Worm (Caenorhabditis elegans): Measurements from ENCODE around the gene srw-17.
"Not testable (repeated sequence)": the region's sequence is repeated elsewhere in the genome, so short reads cannot be mapped to it uniquely, and the experiment has no call there.

srw-17 gene

DNA sequence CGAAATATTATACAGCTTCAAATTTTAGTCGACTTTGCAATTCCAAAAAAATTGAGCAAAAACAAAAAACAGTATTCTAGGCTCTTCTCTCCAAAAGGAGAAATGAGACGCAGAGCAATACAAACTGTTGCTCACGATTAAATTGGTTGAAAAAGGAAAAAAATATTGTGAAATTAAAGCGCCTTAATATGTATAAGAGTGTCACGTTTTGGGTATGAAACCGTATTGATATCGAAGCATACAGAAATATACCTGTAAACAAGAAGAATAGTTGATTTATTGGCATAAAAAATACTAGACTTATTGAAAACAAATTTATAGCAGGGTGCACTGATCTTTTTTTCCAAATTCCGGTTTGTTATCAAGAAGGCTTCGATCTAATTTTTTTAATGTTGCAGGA lies 11.0 kb downstream of the srw-17 start, which contains the start of gene M01B2.13:
Gene M01B2.13 (minus strand): TSS at position 101 of the 400 bp plus-strand sequence.
- TF ChIP-seq nhr-42 (GFP tag; IDR thresholded peaks at IDR 0.05) (no peak), Y105C5A.15 (GFP tag; IDR thresholded peaks at IDR 0.05) (no peak), zip-11 (GFP tag; IDR thresholded peaks at IDR 0.05) (no peak), ZK546.5 (tag; optimal IDR thresholded peaks at IDR 0.05) (no peak), nhr-237 (tag; optimal IDR thresholded peaks at IDR 0.05) (no peak), zag-1 (tag; optimal IDR thresholded peaks at IDR 0.05) (no peak), mep-1 (tag; optimal IDR thresholded peaks at IDR 0.05) (no peak)

DNA sequence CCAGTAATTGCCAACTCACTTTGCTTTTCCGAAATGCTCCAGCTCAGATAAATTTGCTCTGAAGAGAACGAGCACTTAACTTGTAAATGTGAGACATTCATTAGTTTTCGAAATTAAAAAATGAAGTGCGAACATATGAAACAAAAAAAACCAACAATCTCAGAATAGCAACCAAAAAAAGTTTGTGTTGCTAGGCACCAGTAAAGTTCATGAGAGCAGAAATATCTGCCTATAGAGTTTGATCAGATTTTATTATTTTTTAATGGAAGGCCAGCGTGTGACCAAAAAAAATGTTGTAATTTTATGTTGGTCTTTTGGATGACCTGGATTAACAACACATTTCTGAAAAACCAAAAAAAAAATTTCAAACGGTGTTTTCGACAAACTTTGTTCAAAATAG lies 12.7 kb downstream of the srw-17 start, which contains the start of gene M01B2.12:
Gene M01B2.12 (minus strand): TSS at position 101 of the 400 bp plus-strand sequence.
- no peak for TF ChIP-seq dve-1 (tag; optimal IDR thresholded peaks at IDR 0.05; ENCODE audit: insufficient read depth)
- no peak for TF ChIP-seq T26A8.4 (GFP tag; IDR thresholded peaks at IDR 0.05)
- no peak for TF ChIP-seq tag-97 (GFP tag; IDR thresholded peaks at IDR 0.05)
- TF ChIP-seq dmd-9 (GFP tag; IDR thresholded peaks at IDR 0.05), result no peak
- no peak for TF ChIP-seq hif-1 (tag; optimal IDR thresholded peaks at IDR 0.05)
- TF ChIP-seq madf-5 (GFP tag; IDR thresholded peaks at IDR 0.05), result no peak
- no peak for TF ChIP-seq php-3 (GFP tag; IDR thresholded peaks at IDR 0.05)
- no peak for TF ChIP-seq mdt-29 (GFP tag; IDR thresholded peaks at IDR 0.05)
- TF ChIP-seq lin-29 (GFP tag; IDR thresholded peaks at IDR 0.05), result no peak
- no peak for TF ChIP-seq nhr-77 (tag; optimal IDR thresholded peaks at IDR 0.05)
- TF ChIP-seq dpl-1 (GFP tag; optimal IDR thresholded peaks at IDR 0.05), result no peak
- TF ChIP-seq dmd-6 (GFP tag; IDR thresholded peaks at IDR 0.05), result no peak
- no peak for TF ChIP-seq F10B5.3 (tag; optimal IDR thresholded peaks at IDR 0.05)
- TF ChIP-seq pqm-1 (tag; optimal IDR thresholded peaks at IDR 0.05), result no peak
- TF ChIP-seq cey-2 (tag; optimal IDR thresholded peaks at IDR 0.05; ENCODE audit: borderline replicate concordance, insufficient read depth), result no peak
- no peak for TF ChIP-seq dmd-8 (GFP tag; IDR thresholded peaks at IDR 0.05)
- no peak for TF ChIP-seq daf-12 (tag; optimal IDR thresholded peaks at IDR 0.05)
- TF ChIP-seq ceh-82 (tag; optimal IDR thresholded peaks at IDR 0.05), result no peak
- TF ChIP-seq rbr-2 (tag; optimal IDR thresholded peaks at IDR 0.05), result no peak

DNA sequence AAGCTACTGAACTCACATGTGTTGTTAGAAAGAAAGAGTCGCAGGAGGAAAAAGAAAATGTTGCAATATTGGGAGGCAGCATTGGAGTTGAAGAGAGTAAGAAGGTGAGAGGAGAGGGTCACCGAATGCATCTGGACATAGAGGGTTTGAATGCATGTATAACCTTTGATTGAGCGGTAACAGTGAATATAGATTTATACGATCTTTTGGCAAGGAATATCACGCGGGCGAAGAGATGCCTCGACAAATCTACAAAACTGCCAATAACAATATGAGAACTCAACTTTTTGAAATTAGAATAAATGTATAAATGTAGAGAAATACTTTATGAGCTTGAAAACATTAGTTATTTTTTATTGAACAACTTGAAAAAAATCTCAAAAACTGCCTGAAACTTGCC lies 14.5 kb downstream of the srw-17 start, which contains the start of gene M01B2.10:
Gene M01B2.10 (minus strand): TSS at position 101 of the 400 bp plus-strand sequence.
- not testable (repeated sequence) for TF ChIP-seq zfp-3 (GFP tag; conservative IDR thresholded peaks at IDR 0.05); rbr-2 (tag; optimal IDR thresholded peaks at IDR 0.05); tra-1 (GFP tag; IDR thresholded peaks at IDR 0.05)

DNA sequence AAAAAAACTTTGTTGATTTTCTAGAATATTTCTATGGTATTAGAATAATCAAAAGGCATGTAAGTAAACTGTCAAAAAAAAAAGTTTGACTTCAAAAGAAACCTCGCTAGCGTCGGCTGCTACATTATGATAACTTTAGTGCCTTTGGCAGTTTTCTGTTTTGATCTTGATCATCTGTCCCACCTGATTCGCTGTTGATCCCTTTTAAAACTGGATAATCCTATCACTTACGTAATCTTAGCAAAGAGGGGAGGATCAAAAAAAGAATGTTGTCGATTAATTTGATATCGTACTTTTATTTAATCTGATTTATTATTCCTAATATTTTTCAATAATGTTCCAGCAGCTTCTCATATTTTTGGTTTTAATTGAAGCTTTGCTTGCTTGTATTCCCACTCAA lies 16.9 kb downstream of the srw-17 start, which contains the start of gene M01B2.8:
Gene M01B2.8 (plus strand): TSS at position 301 of the 400 bp plus-strand sequence.
- TF ChIP-seq ceh-82 (tag; optimal IDR thresholded peaks at IDR 0.05) (no peak), lin-29 (GFP tag; IDR thresholded peaks at IDR 0.05) (no peak), aly-2 (tag; optimal IDR thresholded peaks at IDR 0.05) (no peak), zip-11 (GFP tag; IDR thresholded peaks at IDR 0.05) (no peak), lin-38 (GFP tag; IDR thresholded peaks at IDR 0.05) (no peak), attf-4 (tag; optimal IDR thresholded peaks at IDR 0.05) (no peak), ceh-44 (GFP tag; IDR thresholded peaks at IDR 0.05) (no peak), arid-1 (GFP tag; conservative IDR thresholded peaks at IDR 0.05) (no peak), ztf-11 (tag; optimal IDR thresholded peaks at IDR 0.05) (no peak), snpc-4 (tag; optimal IDR thresholded peaks at IDR 0.05) (no peak), Y105C5A.15 (GFP tag; IDR thresholded peaks at IDR 0.05) (no peak), daf-19 (GFP tag; conservative IDR thresholded peaks at IDR 0.05) (no peak), dmd-6 (GFP tag; IDR thresholded peaks at IDR 0.05) (no peak), madf-9 (GFP tag; conservative IDR thresholded peaks at IDR 0.05) (no peak)
